Worm (Caenorhabditis elegans) whole organism, midembryonic: Measurements from ENCODE around the gene ZC155.4.

Source experiments
- T22C8.4 ChIP-seq: fragments of 200-800 bp; sonication (Bioruptor generic); IDR thresholded peaks from 2 replicates; pipeline ENCODE4 v1.3.6; 2022; ENCODE audit warnings: missing genetic modification characterization, missing compliant biosample characterization
- cog-1 ChIP-seq: sonication (generic microtip); optimal IDR thresholded peaks from 2 replicates; lab custom pipeline; 2016; ENCODE audit warnings: missing genetic modification characterization, missing compliant biosample characterization
- flt-1 ChIP-seq: fragments of 200-800 bp; sonication (Bioruptor generic); IDR thresholded peaks from 2 replicates; pipeline ENCODE4 v1.3.6; 2022; ENCODE audit warnings: missing genetic modification characterization, missing compliant biosample characterization
- klf-2 ChIP-seq: fragments of 200-800 bp; sonication (Bioruptor generic); conservative IDR thresholded peaks from 2 replicates; pipeline ENCODE4 v1.3.6; 2022; ENCODE audit warnings: missing genetic modification reagents, missing genetic modification characterization, missing compliant biosample characterization
- med-1 ChIP-seq: sonication (generic microtip); optimal IDR thresholded peaks from 2 replicates; lab custom pipeline; 2017; ENCODE audit warnings: missing genetic modification characterization, mild to moderate bottlenecking, missing compliant biosample characterization, antibody characterized with exemption, missing genetic modification reagents; ENCODE audit not compliant: insufficient read depth
- ref-1 ChIP-seq: fragments of 200-800 bp; sonication (Bioruptor generic); conservative IDR thresholded peaks from 2 replicates; pipeline ENCODE4 v1.3.6; 2022; ENCODE audit warnings: missing genetic modification reagents, missing genetic modification characterization, missing compliant biosample characterization
- tab-1 ChIP-seq: fragments of 200-800 bp; sonication (Bioruptor generic); IDR thresholded peaks from 2 replicates; pipeline ENCODE4 v1.3.6; 2022; ENCODE audit warnings: missing genetic modification characterization, missing compliant biosample characterization
- ztf-23 ChIP-seq: fragments of 200-800 bp; sonication (Bioruptor generic); IDR thresholded peaks from 2 replicates; pipeline ENCODE4 v1.3.6; 2022; ENCODE audit warnings: missing genetic modification reagents, missing genetic modification characterization, missing compliant biosample characterization
- ztf-29 ChIP-seq: fragments of 200-800 bp; sonication (Bioruptor generic); IDR thresholded peaks from 2 replicates; pipeline ENCODE4 v1.3.6; 2022; ENCODE audit warnings: missing genetic modification reagents, missing genetic modification characterization, missing compliant biosample characterization

Gene ZC155.4

ce11 chrIII:5241854-5242253, 26.6 kb upstream of the ZC155.4 start:
- TF ChIP-seq ztf-23 (GFP tag; lab: Robert Waterston, UW) (no peak), tab-1 (GFP tag; lab: Robert Waterston, UW) (no peak), ref-1 (GFP tag; lab: Robert Waterston, UW) (no peak), med-1 (GFP tag; lab: Kevin White, UChicago) (no peak), T22C8.4 (GFP tag; lab: Robert Waterston, UW) (no peak)

ce11 chrIII:5236104-5236503, 20.8 kb upstream of the ZC155.4 start, which contains the start of gene prx-10:
TSS of gene prx-10 (plus strand) at chrIII:5236404.
- no peak for TF ChIP-seq ztf-23 (GFP tag; lab: Robert Waterston, UW)
- TF ChIP-seq klf-2 (GFP tag; lab: Robert Waterston, UW): no peak
- no peak for TF ChIP-seq cog-1 (tag; lab: Kevin White, UChicago)
- no peak for TF ChIP-seq tab-1 (GFP tag; lab: Robert Waterston, UW)
- TF ChIP-seq med-1 (GFP tag; lab: Kevin White, UChicago): no peak
- no peak for TF ChIP-seq ref-1 (GFP tag; lab: Robert Waterston, UW)
- TF ChIP-seq T22C8.4 (GFP tag; lab: Robert Waterston, UW): no peak
- no peak for TF ChIP-seq ztf-29 (GFP tag; lab: Robert Waterston, UW)
- no peak for TF ChIP-seq flt-1 (GFP tag; lab: Robert Waterston, UW)

- TF ChIP-seq klf-2 (GFP tag; lab: Robert Waterston, UW): no peak
- no peak for TF ChIP-seq ref-1 (GFP tag; lab: Robert Waterston, UW)
- no peak for TF ChIP-seq cog-1 (tag; lab: Kevin White, UChicago)
- no peak for TF ChIP-seq ztf-23 (GFP tag; lab: Robert Waterston, UW)
Measured at ce11 chrIII:5234312-5234711, 19.0 kb upstream of the ZC155.4 start, which contains the start of gene mrps-26. TSS of gene mrps-26 (plus strand) at chrIII:5234612.

- TF ChIP-seq flt-1 (GFP tag; lab: Robert Waterston, UW) (no peak), ztf-29 (GFP tag; lab: Robert Waterston, UW) (no peak), klf-2 (GFP tag; lab: Robert Waterston, UW) (no peak), ztf-23 (GFP tag; lab: Robert Waterston, UW) (no peak), cog-1 (tag; lab: Kevin White, UChicago) (no peak), T22C8.4 (GFP tag; lab: Robert Waterston, UW) (no peak), med-1 (GFP tag; lab: Kevin White, UChicago) (no peak), ref-1 (GFP tag; lab: Robert Waterston, UW) (no peak), tab-1 (GFP tag; lab: Robert Waterston, UW) (no peak)
Measured at ce11 chrIII:5233140-5233539, 17.9 kb upstream of the ZC155.4 start.

ce11 chrIII:5230415-5230814, 15.1 kb upstream of the ZC155.4 start, which contains the start of gene prmt-5:
TSS of gene prmt-5 (plus strand) at chrIII:5230555.
- no peak for TF ChIP-seq T22C8.4 (GFP tag; lab: Robert Waterston, UW)
- no peak for TF ChIP-seq tab-1 (GFP tag; lab: Robert Waterston, UW)

- no peak for TF ChIP-seq med-1 (GFP tag; lab: Kevin White, UChicago)
- no peak for TF ChIP-seq ref-1 (GFP tag; lab: Robert Waterston, UW)
- TF ChIP-seq flt-1 (GFP tag; lab: Robert Waterston, UW): no peak
- no peak for TF ChIP-seq klf-2 (GFP tag; lab: Robert Waterston, UW)
- TF ChIP-seq tab-1 (GFP tag; lab: Robert Waterston, UW): no peak
- no peak for TF ChIP-seq ztf-23 (GFP tag; lab: Robert Waterston, UW)
- no peak for TF ChIP-seq cog-1 (tag; lab: Kevin White, UChicago)
- TF ChIP-seq ztf-29 (GFP tag; lab: Robert Waterston, UW): no peak
- no peak for TF ChIP-seq T22C8.4 (GFP tag; lab: Robert Waterston, UW)
Measured at ce11 chrIII:5229511-5230250, 14.4 kb upstream of the ZC155.4 start.

- TF ChIP-seq tab-1 (GFP tag; lab: Robert Waterston, UW): no peak
- TF ChIP-seq klf-2 (GFP tag; lab: Robert Waterston, UW): no peak
- TF ChIP-seq cog-1 (tag; lab: Kevin White, UChicago): no peak
- TF ChIP-seq med-1 (GFP tag; lab: Kevin White, UChicago): no peak
- no peak for TF ChIP-seq T22C8.4 (GFP tag; lab: Robert Waterston, UW)
- no peak for TF ChIP-seq flt-1 (GFP tag; lab: Robert Waterston, UW)
- no peak for TF ChIP-seq ref-1 (GFP tag; lab: Robert Waterston, UW)
- TF ChIP-seq ztf-29 (GFP tag; lab: Robert Waterston, UW): no peak
- TF ChIP-seq ztf-23 (GFP tag; lab: Robert Waterston, UW): no peak
Measured at ce11 chrIII:5228839-5229238, 13.6 kb upstream of the ZC155.4 start.

- no peak for TF ChIP-seq tab-1 (GFP tag; lab: Robert Waterston, UW)
- no peak for TF ChIP-seq ref-1 (GFP tag; lab: Robert Waterston, UW)
- peak; percentile 69; the same call in 1 of the 2 replicates for TF ChIP-seq ztf-23 (GFP tag; lab: Robert Waterston, UW)
- TF ChIP-seq med-1 (GFP tag; lab: Kevin White, UChicago): peak; percentile 7
- TF ChIP-seq klf-2 (GFP tag; lab: Robert Waterston, UW): no peak; the same call in 1 of the 2 replicates
- TF ChIP-seq flt-1 (GFP tag; lab: Robert Waterston, UW): no peak; the same call in 1 of the 2 replicates
- no peak for TF ChIP-seq T22C8.4 (GFP tag; lab: Robert Waterston, UW)
- peak; percentile 25 for TF ChIP-seq cog-1 (tag; lab: Kevin White, UChicago)
- TF ChIP-seq ztf-29 (GFP tag; lab: Robert Waterston, UW): peak; percentile 72
Measured at ce11 chrIII:5227831-5228467, 12.7 kb upstream of the ZC155.4 start, which contains the start of the genes C34E10.12, C34E10.10 and atp-2. TSS of gene C34E10.12 (minus strand) at chrIII:5227881. TSS of gene C34E10.10 (minus strand) at chrIII:5227884. TSS of gene atp-2 (plus strand) at chrIII:5228417.
